Worm (Caenorhabditis elegans): ENCODE measurements around the gene H38K22.9.

DNA sequence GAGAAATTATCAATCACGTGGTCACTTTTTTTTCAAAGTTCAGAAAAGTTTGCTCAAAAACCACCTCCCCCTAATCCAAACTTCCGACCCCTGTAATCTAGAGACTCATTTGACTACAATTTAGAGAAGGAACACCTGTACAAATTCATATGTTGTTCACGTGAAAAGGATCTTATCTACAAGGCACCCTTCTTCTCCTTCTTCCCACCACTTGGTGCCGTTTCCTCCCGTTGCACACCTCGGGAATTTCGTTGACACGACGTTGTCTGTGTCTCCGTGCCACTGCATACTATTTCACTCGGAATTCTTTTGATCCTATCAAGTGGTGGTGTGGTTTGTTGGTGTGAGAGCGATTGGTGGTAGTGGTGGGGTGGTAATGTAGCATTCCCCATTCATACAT lies 49.4 kb upstream of the H38K22.9 start:
- TF ChIP-seq nhr-23 (tag; optimal IDR thresholded peaks at IDR 0.05) (no peak), ama-1 (optimal IDR thresholded peaks at IDR 0.05) (no peak), daf-12 (tag; optimal IDR thresholded peaks at IDR 0.05) (no peak), nhr-11 (tag; optimal IDR thresholded peaks at IDR 0.05) (no peak), unc-39 (tag; optimal IDR thresholded peaks at IDR 0.05) (no peak), lin-15B (tag; optimal IDR thresholded peaks at IDR 0.05) (no peak), nfya-1 (tag; optimal IDR thresholded peaks at IDR 0.05; ENCODE audit: insufficient read depth) (no peak)
